Worm (Caenorhabditis elegans) whole organism, L1 larva: ENCODE results near the gene T13B5.9.
A peak's percentile ranks its signal among the peaks of the same experiment; 100 is the strongest.
"Not testable (repeated sequence)": the region's sequence is repeated elsewhere in the genome, so short reads cannot be mapped to it uniquely, and the experiment has no call there.

Experiments
- F16B12.6 ChIP-seq: fragments of 150-350 bp; optimal IDR thresholded peaks from 2 replicates; lab custom pipeline; 2014; ENCODE audit warnings: missing biosample characterization, missing genetic modification characterization
- efl-1 ChIP-seq, 4 experiments: fragments of 150-350 bp; optimal IDR thresholded peaks in 3 of 4; peaks in 1 of 4; 1 replicate in 1 of 4; 2 replicates in 3 of 4; lab custom pipeline; 2014; ENCODE audit warnings: missing biosample characterization in 2 of 4, missing genetic modification characterization in 2 of 4, missing genetic modification reagents in 2 of 4
- elt-2 ChIP-seq: sonication (generic microtip); optimal IDR thresholded peaks from 2 replicates; lab custom pipeline; 2016; ENCODE audit warnings: missing genetic modification characterization, mild to moderate bottlenecking, inconsistent platforms, missing compliant biosample characterization, missing genetic modification reagents
- mab-9 ChIP-seq: fragments of 200-800 bp; sonication (Bioruptor generic); IDR thresholded peaks from 2 replicates; pipeline ENCODE4 v1.3.6; 2022; ENCODE audit warnings: missing genetic modification reagents, missing genetic modification characterization, missing compliant biosample characterization
- nhr-12 ChIP-seq: sonication (generic microtip); optimal IDR thresholded peaks from 2 replicates; lab custom pipeline; 2017; ENCODE audit warnings: missing biosample characterization, missing genetic modification characterization
- nhr-85 ChIP-seq: sonication (generic microtip); peaks from one replicate; lab custom pipeline; 2016; ENCODE audit warnings: missing genetic modification characterization, inconsistent platforms, missing compliant biosample characterization
- rnt-1 ChIP-seq: sonication (generic microtip); optimal IDR thresholded peaks from 2 replicates; lab custom pipeline; 2016; ENCODE audit warnings: mild to moderate bottlenecking, missing genetic modification characterization, moderate library complexity, missing compliant biosample characterization
- skn-1 ChIP-seq: fragments of 150-350 bp; optimal IDR thresholded peaks from 2 replicates; lab custom pipeline; 2014; ENCODE audit warnings: missing biosample characterization, missing genetic modification characterization
- snpc-4 ChIP-seq: fragments of 150-350 bp; optimal IDR thresholded peaks from 2 replicates; lab custom pipeline; 2014; ENCODE audit warnings: missing biosample characterization, missing genetic modification characterization
- unc-86 ChIP-seq: sonication (generic microtip); optimal IDR thresholded peaks from 2 replicates; lab custom pipeline; 2016; ENCODE audit warnings: missing genetic modification characterization, missing compliant biosample characterization
- zip-4 ChIP-seq: fragments of 200-800 bp; sonication (Bioruptor generic); optimal IDR thresholded peaks from 2 replicates; lab custom pipeline; 2018; ENCODE audit warnings: mild to moderate bottlenecking, missing genetic modification characterization, moderate library complexity, missing compliant biosample characterization

DNA sequence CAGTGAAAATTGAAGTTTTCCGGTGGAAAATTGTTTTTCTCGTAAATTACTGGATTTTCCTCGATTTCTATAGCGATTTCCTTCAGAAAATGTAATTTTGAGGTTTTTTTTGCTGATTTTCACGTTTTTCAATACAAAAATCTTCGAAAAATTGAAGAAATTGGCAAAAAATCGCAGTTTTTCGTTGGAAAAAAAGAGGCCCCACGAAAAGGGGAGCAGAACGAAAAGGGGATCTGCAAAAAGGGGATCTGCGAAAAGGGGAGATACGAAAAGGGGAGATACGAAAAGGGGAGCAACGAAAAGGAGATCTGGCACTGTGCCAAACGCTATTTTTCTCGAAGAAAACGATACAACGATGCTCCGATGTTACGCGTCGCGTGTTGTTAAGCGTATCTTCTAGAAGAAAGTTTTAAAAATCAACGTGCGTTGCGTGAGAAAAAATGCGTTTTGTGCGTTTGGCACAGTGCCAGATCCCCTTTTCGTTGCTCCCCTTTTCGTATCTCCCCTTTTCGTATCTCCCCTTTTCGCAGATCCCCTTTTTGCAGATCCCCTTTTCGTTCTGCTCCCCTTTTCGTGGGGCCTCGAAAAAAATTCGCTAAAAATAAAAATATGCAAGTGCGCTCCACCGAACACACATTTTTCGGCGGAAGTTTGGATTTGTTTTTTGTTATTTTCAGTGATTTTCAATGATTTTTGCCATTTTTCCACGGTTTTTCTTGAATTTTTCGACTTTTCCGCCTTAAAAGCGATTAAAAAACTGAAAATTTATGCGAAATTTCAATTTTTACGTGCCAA is 30.2 kb upstream of the T13B5.9 start:
- TF ChIP-seq elt-2 (tag; lab: Kevin White, UChicago); zip-4; skn-1; F16B12.6 (tag; lab: Kevin White, UChicago); nhr-12 (tag; lab: Kevin White, UChicago); snpc-4 (tag; lab: Kevin White, UChicago): not testable (repeated sequence)
- peak; percentile 50 to 76 for TF ChIP-seq efl-1 (optimal IDR thresholded peaks at IDR 0.05; lab: Kevin White, UChicago)
- peak; percentile 84 to 98 for TF ChIP-seq efl-1 (GFP tag; optimal IDR thresholded peaks at IDR 0.05 in 1 of 2; lab: Kevin White, UChicago)
- TF ChIP-seq mab-9 = peak; percentile 76
- peak; percentile 46 for TF ChIP-seq unc-86 (tag; lab: Kevin White, UChicago)
- peak; percentile 71 for TF ChIP-seq nhr-85 (tag; lab: Kevin White, UChicago)
- peak; percentile 88 for TF ChIP-seq rnt-1 (tag; lab: Kevin White, UChicago)
